Fruit fly (Drosophila melanogaster): ENCODE measurements around the gene dpp.

Gene dpp

DNA sequence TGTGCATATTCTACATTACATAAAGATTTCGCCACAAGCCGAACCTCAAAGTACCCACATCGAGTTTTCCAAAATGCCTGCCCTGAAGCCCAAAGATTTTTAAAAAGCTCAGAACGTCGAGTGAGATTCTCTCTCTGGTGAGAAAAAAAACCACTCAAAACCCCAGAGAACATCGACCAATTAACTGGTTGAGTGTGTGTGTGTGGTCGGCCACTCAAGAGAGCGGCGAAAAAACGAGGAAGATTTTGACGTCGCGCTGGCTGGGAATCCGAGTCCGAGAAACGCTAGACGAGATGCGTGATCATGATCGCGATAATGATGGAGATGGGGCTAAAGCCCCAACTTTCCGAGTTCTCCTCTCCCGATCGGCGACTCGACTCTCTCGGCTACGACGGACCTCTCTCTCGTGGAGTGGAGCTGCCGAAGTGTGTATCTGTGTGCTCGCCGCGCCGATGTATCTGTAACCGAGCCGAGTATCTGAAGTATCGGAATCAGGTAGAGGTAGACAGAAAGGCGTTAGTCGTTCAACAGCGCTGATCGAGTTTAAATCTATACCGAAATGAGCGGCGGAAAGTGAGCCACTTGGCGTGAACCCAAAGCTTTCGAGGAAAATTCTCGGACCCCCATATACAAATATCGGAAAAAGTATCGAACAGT is 22.7 kb downstream of the dpp start:
- no peak for TF ChIP-seq CTCF (optimal IDR thresholded peaks at IDR 0.05)
- no peak for TF ChIP-seq CG8478 (optimal IDR thresholded peaks at IDR 0.05)

DNA sequence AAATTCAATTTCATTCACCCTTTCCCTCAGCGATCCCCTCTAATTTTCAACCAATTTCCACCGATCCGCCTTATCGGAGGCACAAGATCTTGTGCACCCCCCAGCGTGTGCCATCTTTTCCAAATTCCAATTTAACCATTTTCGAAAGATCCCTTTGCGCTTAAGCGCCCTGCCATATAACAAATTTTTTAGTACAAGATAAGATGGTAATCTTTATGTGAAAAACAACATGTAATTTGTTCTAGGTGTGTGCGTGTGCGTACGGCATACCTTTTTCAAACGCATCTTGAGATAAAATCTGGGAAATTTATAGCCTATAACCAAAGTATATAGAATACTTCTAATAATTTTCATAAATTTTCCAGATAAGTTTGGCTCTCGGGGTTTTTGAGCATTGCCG is 25.6 kb downstream of the dpp start:
- TF ChIP-seq CG8478 (optimal IDR thresholded peaks at IDR 0.05) = no peak

DNA sequence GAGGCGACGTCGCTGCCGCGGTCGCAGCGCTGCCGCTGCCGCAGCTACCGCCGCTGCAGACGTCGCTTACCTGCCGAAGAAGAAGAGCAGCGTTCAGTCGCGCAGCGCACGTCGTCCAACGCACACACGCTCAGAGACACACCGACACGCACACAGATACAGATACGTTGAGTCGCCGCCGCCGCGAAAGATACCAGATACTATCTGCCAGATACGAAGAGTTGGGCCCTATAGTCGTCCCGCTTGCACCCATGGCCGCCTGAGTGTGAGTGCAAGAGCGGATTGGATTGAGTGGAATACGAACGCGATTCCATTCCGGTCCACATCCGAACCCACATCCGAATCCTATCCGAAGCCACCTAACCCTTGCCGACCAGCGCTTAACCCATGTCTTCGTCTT is 26.5 kb downstream of the dpp start:
- TF ChIP-seq CG8478 (optimal IDR thresholded peaks at IDR 0.05) (no peak), CTCF (optimal IDR thresholded peaks at IDR 0.05) (no peak)

DNA sequence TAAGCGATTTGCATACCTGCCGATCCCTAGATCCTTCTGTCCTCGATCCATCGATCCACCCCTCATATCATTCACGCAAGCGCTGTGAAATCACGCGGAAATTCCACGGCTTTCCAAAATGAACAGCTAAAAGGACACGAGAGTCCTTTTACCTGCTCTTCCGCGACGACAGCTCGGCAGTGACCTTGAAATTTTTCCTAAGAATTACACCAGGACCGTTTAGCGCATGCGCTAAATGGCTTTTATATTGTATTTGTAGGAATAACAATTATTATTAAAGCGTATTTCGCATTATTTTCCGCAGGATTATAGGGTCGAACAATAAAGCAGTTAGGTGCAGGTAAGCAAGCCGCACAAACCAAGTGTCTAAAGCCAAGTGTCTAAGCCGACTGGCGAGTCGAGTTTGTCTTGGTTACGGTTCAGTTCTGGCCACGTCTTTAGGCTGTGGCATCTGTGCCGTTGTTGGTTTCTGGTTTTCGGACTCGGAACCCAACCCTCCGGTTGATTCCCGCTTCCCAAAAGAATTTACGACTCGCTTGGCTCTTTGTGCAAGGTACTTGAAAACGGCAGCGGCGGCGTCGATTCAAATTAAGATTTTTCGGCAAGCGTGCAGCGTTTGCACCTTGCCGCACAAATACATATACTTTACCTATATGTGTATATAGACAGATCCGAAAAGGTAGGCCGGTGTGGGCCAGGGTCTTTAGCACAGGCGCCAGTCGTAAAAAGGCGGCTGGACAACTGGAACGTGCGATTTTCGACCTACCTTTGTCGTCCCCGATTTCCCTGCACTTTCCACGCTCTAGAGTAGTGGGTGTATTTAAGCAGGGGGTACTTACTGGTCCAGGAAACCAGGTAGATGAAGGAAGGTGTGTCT is 28.6 kb downstream of the dpp start:
- TF ChIP-seq CTCF (optimal IDR thresholded peaks at IDR 0.05) = no peak
- TF ChIP-seq CG8478 (optimal IDR thresholded peaks at IDR 0.05) = no peak

DNA sequence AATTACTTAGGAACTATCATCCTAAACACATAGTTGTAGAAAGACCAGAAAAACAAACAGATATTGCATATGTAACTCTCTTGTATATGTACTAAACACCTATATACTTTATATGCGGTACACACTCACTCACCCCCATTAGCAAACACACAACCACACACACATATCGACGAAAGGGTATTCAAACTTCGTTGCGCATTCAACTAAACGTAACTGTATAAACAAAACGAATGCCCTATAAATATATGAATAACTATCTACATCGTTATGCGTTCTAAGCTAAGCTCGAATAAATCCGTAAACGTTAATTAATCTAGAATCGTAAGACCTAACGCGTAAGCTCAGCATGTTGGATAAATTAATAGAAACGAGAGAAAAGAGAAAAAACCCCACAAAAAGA is 31.1 kb downstream of the dpp start:
- TF ChIP-seq CTCF (optimal IDR thresholded peaks at IDR 0.05) (no peak), CG8478 (optimal IDR thresholded peaks at IDR 0.05) (no peak)

DNA sequence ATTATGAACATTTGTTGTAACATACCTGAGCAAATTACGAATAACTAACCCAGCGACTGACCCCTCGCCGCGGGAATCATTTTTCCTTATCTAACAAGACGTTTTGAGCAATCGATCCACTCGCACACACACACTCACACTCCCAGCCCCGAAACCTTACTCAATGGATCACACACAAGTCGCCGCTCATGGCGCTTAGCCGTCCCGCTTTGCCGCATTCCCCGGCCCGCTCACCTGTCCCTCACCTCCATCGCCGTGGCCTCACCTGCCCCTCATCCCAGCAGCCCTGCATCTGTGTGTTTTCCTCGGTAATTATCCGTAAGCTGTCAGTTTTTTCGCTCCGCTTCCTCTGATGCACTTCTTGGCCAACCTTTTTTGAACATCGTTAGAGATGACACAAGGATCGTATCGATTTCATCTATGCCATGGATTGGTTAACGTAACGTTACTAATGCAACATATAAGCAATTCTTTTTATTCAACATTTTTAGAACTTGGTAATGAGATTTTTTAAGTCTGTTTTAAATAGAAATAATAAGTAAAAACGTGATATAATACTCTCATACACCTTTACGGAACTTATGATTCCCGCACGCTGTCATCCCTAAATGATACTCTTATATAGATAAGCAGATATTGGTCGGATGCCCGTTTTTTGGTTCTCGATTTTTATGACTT is 33.3 kb downstream of the dpp start:
- TF ChIP-seq CG8478 (optimal IDR thresholded peaks at IDR 0.05) = no peak
- no peak for TF ChIP-seq CTCF (optimal IDR thresholded peaks at IDR 0.05)

DNA sequence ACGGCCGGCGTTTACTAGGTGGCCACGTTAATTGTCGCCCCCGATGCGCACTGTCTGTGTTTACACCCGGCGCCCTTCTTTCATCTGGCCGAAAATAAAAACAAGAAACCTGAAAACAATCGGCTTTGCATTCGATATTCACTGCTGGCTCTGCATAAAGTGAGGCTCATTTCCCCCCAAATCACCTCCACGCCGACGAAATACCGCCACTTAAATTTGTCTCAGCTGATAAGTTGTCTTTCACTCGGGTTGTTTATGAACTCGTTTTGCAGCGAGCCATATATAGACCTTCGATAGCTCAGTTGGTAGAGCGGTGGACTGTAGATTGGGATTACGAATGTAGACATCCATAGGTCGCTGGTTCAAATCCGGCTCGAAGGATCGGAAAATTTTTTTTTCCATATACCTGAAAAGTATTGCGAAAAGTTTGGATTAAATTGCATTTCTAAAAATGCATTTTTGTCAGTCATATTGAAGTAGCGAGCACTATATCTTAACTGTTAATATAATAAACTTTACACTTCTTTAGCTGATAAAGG is 34.2 kb downstream of the dpp start:
- TF ChIP-seq CG8478 (optimal IDR thresholded peaks at IDR 0.05) (no peak), CTCF (optimal IDR thresholded peaks at IDR 0.05) (no peak)

DNA sequence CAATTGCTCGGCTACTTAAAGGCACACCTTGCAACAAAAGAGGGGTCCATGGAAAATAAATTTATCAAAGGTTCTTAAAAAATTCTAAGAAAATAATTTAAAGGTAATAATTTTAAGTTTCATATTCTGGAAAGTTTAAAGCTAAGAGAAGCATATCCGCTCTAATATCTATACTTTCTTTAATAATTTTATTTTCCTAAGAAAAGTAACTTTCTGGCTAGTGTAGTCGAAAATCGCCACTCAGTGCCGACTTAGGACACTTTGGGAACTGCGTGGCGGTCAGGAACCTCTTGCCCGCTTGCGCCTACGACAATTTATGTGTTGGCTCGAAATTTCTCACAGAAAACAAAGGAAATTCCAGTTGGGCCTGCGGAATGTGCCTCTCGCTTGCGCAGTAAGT is 38.2 kb downstream of the dpp start:
- TF ChIP-seq CTCF (optimal IDR thresholded peaks at IDR 0.05) = no peak
- no peak for TF ChIP-seq CG8478 (optimal IDR thresholded peaks at IDR 0.05)

DNA sequence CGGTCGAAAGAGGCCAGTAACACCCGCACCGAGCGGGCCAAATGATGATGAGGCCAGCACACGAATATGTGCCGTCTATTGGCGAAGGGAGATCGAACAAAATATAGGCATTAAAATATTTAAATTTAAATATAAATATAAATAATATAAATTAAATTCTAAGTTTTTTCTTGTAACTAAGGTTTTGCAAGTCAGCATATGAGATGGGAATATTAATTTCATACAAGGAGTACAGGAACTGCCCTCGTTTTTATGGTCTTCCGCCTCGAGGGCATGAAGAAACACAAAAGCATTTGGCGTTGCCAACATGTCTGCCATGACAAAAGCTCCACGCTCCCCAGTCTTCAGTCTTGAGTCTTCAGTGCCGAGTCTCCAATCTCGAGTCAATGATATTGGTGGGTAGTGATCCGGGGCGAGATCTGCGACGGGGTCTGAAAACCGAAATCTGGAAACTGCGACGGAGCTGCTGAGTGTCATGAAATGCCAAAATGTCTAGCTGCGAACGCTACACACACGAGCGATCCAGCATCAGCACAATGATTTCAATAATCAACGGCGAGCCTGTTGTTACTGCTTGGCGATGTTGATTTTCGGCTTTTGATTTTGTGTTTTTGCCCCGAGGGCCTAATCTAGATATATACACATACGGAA is 39.7 kb downstream of the dpp start:
- TF ChIP-seq CTCF (optimal IDR thresholded peaks at IDR 0.05) = no peak
- no peak for TF ChIP-seq CG8478 (optimal IDR thresholded peaks at IDR 0.05)

DNA sequence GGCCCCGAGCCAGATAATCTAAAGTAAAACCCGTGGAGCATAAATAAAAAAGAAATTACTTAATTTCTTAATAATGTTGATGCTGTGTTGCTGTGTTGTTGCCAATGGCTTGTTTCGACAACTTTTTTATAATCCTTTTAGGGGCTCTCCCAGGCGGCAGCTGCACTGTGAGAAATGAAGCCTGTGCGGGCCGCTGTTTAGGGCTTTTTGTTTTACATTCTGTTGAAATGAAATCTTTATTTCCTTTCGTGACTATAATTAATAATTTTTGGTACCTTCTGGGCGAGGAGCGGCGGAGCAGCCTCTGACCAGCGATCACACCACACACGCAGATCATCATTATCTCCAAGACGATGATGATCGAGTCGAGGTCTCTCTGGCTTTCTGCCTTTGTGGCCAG is 42.4 kb downstream of the dpp start:
- TF ChIP-seq CG8478 (optimal IDR thresholded peaks at IDR 0.05) (no peak), CTCF (optimal IDR thresholded peaks at IDR 0.05) (no peak)

DNA sequence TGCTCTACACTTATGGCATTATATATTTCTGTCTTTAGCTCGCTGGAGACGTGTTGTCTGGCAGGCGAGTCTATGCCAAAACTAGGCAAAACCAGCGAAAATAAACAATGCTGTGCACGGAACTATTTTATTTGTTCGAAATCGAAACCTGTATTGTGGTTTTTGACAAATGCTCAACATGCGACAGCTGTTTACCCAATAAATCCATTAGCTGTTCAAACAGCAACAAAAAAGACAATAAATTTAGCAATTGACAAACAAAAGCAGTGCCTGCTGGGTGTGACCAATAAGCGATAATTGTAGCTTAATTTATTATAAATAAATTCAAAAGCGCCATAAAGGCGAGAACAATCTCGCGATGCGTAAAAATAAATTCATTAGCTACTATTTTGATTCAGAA is 44.6 kb downstream of the dpp start:
- no peak for TF ChIP-seq CTCF (optimal IDR thresholded peaks at IDR 0.05)
- no peak for TF ChIP-seq CG8478 (optimal IDR thresholded peaks at IDR 0.05)

DNA sequence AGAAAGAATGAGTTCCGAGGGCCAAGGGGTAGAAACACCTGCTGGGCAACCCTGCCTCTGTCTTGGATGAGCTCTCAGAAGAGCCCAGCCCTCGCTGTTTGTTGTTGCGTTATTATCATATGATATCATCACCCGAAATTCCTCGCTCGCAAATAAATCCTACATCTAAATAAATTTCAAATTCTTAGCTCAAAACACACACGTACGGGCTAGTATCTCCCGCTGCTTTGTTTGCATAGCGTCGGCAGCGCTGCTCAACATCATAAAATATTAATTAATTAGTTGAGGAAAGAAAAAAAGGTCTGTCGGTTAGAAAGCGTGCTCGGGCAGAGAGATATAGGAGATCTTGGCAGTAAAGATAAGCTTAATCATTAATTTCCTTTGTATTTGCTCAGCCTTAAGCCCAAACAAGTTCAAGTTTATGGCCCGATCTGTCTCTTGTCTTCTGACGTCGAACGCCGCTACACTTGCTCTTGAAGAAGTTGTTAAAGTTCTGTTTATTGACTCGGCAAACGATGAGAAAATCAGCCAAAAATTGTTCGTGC is 45.7 kb downstream of the dpp start:
- no peak for TF ChIP-seq CTCF (optimal IDR thresholded peaks at IDR 0.05)
- TF ChIP-seq CG8478 (optimal IDR thresholded peaks at IDR 0.05) = no peak

DNA sequence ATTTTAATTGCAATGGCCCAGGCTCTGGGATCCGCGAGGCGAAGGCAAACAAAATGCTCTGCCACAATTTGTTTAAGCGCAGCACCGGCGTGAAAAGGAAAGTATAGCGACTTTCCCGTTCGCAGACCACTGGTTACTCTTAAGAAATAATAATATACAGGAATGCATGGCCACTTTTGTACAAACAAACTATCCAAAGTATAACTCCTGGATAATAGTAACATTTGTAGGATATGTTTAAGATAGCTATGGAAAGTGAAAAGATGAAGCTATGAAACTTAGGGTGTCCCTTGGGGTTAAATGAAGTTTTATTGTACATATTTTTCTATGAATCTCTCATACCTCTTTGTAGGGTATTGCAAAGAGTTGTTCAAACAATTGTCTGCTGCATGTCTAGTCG is 50.2 kb downstream of the dpp start:
- TF ChIP-seq CTCF (optimal IDR thresholded peaks at IDR 0.05) = no peak
- TF ChIP-seq CG8478 (optimal IDR thresholded peaks at IDR 0.05) = no peak

DNA sequence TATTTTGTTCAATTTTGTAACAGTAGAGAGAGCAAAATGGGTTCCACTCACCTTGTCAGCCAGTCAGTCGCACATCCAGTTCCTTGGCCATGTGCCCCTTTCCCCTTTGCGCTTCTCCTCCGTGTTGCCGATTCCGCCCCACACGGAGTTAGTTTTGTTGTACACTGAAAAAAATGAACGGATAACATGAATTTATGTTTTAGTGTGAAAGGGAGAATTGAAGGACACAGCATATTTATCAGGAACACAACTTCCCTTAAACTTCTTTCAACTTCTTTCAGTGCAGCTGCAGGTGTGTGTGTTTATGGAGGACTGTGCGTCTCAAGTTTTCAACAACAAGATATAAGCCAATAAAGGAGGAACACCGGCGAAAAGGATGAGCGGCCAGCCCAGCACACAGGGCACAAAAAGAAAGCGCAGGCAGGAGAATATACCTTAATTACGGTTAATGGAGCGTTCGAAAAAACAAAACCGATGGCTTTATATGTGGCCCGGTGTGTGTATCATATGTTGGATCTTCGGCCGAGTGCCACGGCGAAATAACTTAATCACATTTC is 53.1 kb downstream of the dpp start:
- no peak for TF ChIP-seq CG8478 (optimal IDR thresholded peaks at IDR 0.05)
- TF ChIP-seq CTCF (optimal IDR thresholded peaks at IDR 0.05) = no peak

All from S2 (cell line).